Fruit fly (Drosophila melanogaster): ENCODE results near the gene santa-maria.

santa-maria gene

DNA sequence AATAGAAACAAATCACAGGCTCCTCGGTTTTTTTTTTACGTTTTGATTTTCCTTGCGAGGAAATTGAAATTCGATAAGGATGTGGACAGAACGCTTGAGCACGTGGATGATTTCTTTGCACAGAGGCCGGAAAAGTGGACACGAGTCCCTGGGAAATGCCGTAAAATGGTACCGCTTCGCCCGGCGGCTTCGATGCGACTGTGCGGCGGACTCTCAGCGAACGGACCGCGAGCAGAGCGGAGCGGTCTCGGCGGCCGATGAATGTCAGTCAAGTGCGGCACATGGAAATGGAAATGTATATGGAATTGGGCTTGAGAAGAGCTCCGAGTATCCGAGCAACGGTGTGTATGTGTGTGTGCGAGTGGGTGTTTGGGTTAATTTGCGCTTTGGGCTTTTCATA is at the start of gene santa-maria:
santa-maria (minus strand) TSS at position 279 of the 400 bp plus-strand sequence.
- TF ChIP-seq Chrac-16 (GFP tag; optimal IDR thresholded peaks at IDR 0.05), result no peak
- TF ChIP-seq NFAT (GFP tag; IDR thresholded peaks at IDR 0.05), result 0 out of 2 replicates have a peak, but pooled peaks have one; percentile 19

- peak; percentile 91 for TF ChIP-seq CG3995 (GFP tag; optimal IDR thresholded peaks at IDR 0.05)
- no peak for TF ChIP-seq CG12104 (GFP tag; optimal IDR thresholded peaks at IDR 0.05)
- no peak for TF ChIP-seq BtbVII (GFP tag; optimal IDR thresholded peaks at IDR 0.05)
- TF ChIP-seq Sry-δ (GFP tag; optimal IDR thresholded peaks at IDR 0.05), result no peak
- TF ChIP-seq eve (GFP tag; optimal IDR thresholded peaks at IDR 0.05), result peak in 1 of 2 experiments; percentile 20
Measured at dm6 chr2L:7498208-7498607, 47.2 kb upstream of the santa-maria start.

- TF ChIP-seq gsb-n (tag; optimal IDR thresholded peaks at IDR 0.05) (no peak), slou (GFP tag; optimal IDR thresholded peaks at IDR 0.05) (no peak), vnd (GFP tag; IDR thresholded peaks at IDR 0.05; ENCODE audit: partially characterized antibody) (0 out of 3 replicates have a peak, but pooled peaks have one; percentile 2), psq (GFP tag; optimal IDR thresholded peaks at IDR 0.05) (no peak)
Measured at dm6 chr2L:7497265-7497664, 46.2 kb upstream of the santa-maria start, which contains the start of gene Obp28a. Obp28a (minus strand) TSS chr2L:7497365.

dm6 chr2L:7495987-7496503 is 45.0 kb upstream of the santa-maria start, which contains the start of gene Ziz:
Ziz (minus strand) TSS chr2L:7496307.
- TF ChIP-seq bigmax (GFP tag; optimal IDR thresholded peaks at IDR 0.05) (peak; percentile 49), ken (GFP tag; IDR thresholded peaks at IDR 0.05) (peak; percentile 46; the same call in 1 of the 3 replicates), D (optimal IDR thresholded peaks at IDR 0.05) (no peak), D (GFP tag; optimal IDR thresholded peaks at IDR 0.05) (no peak), ssp (GFP tag; IDR thresholded peaks at IDR 0.05) (no peak), CG43689 (GFP tag; IDR thresholded peaks at IDR 0.05) (no peak), MTF-1 (GFP tag; optimal IDR thresholded peaks at IDR 0.05; ENCODE audit: borderline replicate concordance) (peak; percentile 43), Xrp1 (GFP tag; IDR thresholded peaks at IDR 0.05) (no peak), CG18011 (GFP tag; optimal IDR thresholded peaks at IDR 0.05) (no peak), az2 (GFP tag; optimal IDR thresholded peaks at IDR 0.05) (no peak), BtbVII (GFP tag; optimal IDR thresholded peaks at IDR 0.05) (no peak), CG31441 (GFP tag; IDR thresholded peaks at IDR 0.05) (peak; percentile 36; the same call in 1 of the 2 replicates), CG2875 (GFP tag; optimal IDR thresholded peaks at IDR 0.05) (no peak), chif (GFP tag; optimal IDR thresholded peaks at IDR 0.05) (no peak), CG4360 (GFP tag; IDR thresholded peaks at IDR 0.05) (no peak), zf30C (GFP tag; optimal IDR thresholded peaks at IDR 0.05) (no peak), CG2678 (tag; optimal IDR thresholded peaks at IDR 0.05) (peak; percentile 58), C15 (GFP tag; IDR thresholded peaks at IDR 0.05) (no peak), Hr51 (GFP tag; optimal IDR thresholded peaks at IDR 0.05) (no peak), CG17385 (GFP tag; optimal IDR thresholded peaks at IDR 0.05) (peak; percentile 55), tio (GFP tag; optimal IDR thresholded peaks at IDR 0.05) (no peak), fd3F (GFP tag; optimal IDR thresholded peaks at IDR 0.05) (no peak), CG12155 (GFP tag; optimal IDR thresholded peaks at IDR 0.05) (peak; percentile 33), CG2889 (GFP tag; IDR thresholded peaks at IDR 0.05) (no peak), CG11695 (GFP tag; IDR thresholded peaks at IDR 0.05) (no peak), CG9817 (tag; optimal IDR thresholded peaks at IDR 0.05) (no peak), Nf-YB (GFP tag; optimal IDR thresholded peaks at IDR 0.05) (peak; percentile 3), Mad (GFP tag; optimal IDR thresholded peaks at IDR 0.05) (peak; percentile 51), CG30431 (GFP tag; optimal IDR thresholded peaks at IDR 0.05) (no peak), Pdp1 (GFP tag; optimal IDR thresholded peaks at IDR 0.05) (peak in 1 of 2 experiments; percentile 72), pfk (GFP tag; optimal IDR thresholded peaks at IDR 0.05) (no peak), kah (GFP tag; optimal IDR thresholded peaks at IDR 0.05) (peak; percentile 40), zfh2 (GFP tag; optimal IDR thresholded peaks at IDR 0.05) (no peak), CG12942 (GFP tag; optimal IDR thresholded peaks at IDR 0.05) (no peak), HLHmδ (GFP tag; optimal IDR thresholded peaks at IDR 0.05) (peak; percentile 69), CTCF (GFP tag; optimal IDR thresholded peaks at IDR 0.05) (peak; percentile 75)
